Fruit fly (Drosophila melanogaster): Measurements from ENCODE around the gene CG18675.
A peak's percentile ranks its signal among the peaks of the same experiment; 100 is the strongest.

The CG18675 gene

dm6 chr3L:4232724-4233367 is 59.2 kb downstream of the CG18675 start:
- TF ChIP-seq CTCF (optimal IDR thresholded peaks at IDR 0.05) (no peak), CG8478 (optimal IDR thresholded peaks at IDR 0.05) (no peak)

- TF ChIP-seq CG8478 (optimal IDR thresholded peaks at IDR 0.05) (peak; percentile 76), CTCF (optimal IDR thresholded peaks at IDR 0.05) (no peak)
Measured at dm6 chr3L:4233603-4234277, 60.1 kb downstream of the CG18675 start.

dm6 chr3L:4236097-4236572 is 62.5 kb downstream of the CG18675 start, which contains the start of gene ImpL2:
TSS of gene ImpL2 (minus strand) at chr3L:4236147.
- TF ChIP-seq CG8478 (optimal IDR thresholded peaks at IDR 0.05) = no peak
- no peak for TF ChIP-seq CTCF (optimal IDR thresholded peaks at IDR 0.05)

- no peak for TF ChIP-seq CG8478 (optimal IDR thresholded peaks at IDR 0.05)
- no peak for TF ChIP-seq CTCF (optimal IDR thresholded peaks at IDR 0.05)
Measured at dm6 chr3L:4238195-4238594, 64.5 kb downstream of the CG18675 start.

dm6 chr3L:4239442-4240322 is 66.0 kb downstream of the CG18675 start, which contains the start of gene Sqor:
TSS of gene Sqor (plus strand) at chr3L:4240173.
- TF ChIP-seq CTCF (optimal IDR thresholded peaks at IDR 0.05) (peak; percentile 89 to 94), CG8478 (optimal IDR thresholded peaks at IDR 0.05) (no peak)

dm6 chr3L:4242428-4242827 is 68.7 kb downstream of the CG18675 start, which contains the start of gene pav:
TSS of gene pav (plus strand) at chr3L:4242734.
- TF ChIP-seq CTCF (optimal IDR thresholded peaks at IDR 0.05) (no peak), CG8478 (optimal IDR thresholded peaks at IDR 0.05) (no peak)
